Worm (Caenorhabditis elegans) whole organism, young adult: ENCODE results near the gene K04H4.5.

ENCODE experiments used
- C17E4.6 ChIP-seq: fragments of 200-800 bp; sonication (Bioruptor generic); IDR thresholded peaks from 2 replicates; pipeline ENCODE4 v1.3.6; 2022; ENCODE audit warnings: missing genetic modification reagents, missing genetic modification characterization, missing compliant biosample characterization
- F37B4.10 ChIP-seq: fragments of 200-800 bp; sonication (Bioruptor generic); IDR thresholded peaks from 2 replicates; pipeline ENCODE4 v1.3.6; 2022; ENCODE audit warnings: missing genetic modification characterization, missing compliant biosample characterization
- F57C9.4 ChIP-seq: sonication (generic microtip); optimal IDR thresholded peaks from 2 replicates; lab custom pipeline; 2017; ENCODE audit warnings: mild to moderate bottlenecking, missing genetic modification characterization, missing compliant biosample characterization
- Y95B8A.8 ChIP-seq: fragments of 200-800 bp; sonication (Bioruptor generic); IDR thresholded peaks from 2 replicates; pipeline ENCODE4 v1.3.6; 2022; ENCODE audit warnings: missing genetic modification reagents, missing genetic modification characterization, missing compliant biosample characterization
- akir-1 ChIP-seq: fragments of 200-800 bp; sonication (Bioruptor generic); optimal IDR thresholded peaks from 2 replicates; lab custom pipeline; 2018; ENCODE audit warnings: mild to moderate bottlenecking, missing genetic modification characterization, moderate library complexity, missing compliant biosample characterization
- athp-1 ChIP-seq: sonication (generic microtip); optimal IDR thresholded peaks from 2 replicates; lab custom pipeline; 2017; ENCODE audit warnings: mild to moderate bottlenecking, missing genetic modification characterization, missing compliant biosample characterization
- attf-5 ChIP-seq: fragments of 200-800 bp; sonication (Bioruptor generic); optimal IDR thresholded peaks from 2 replicates; lab custom pipeline; 2018; ENCODE audit warnings: mild to moderate bottlenecking, missing genetic modification characterization, missing compliant biosample characterization
- attf-6 ChIP-seq: fragments of 200-800 bp; sonication (Bioruptor generic); IDR thresholded peaks from 2 replicates; pipeline ENCODE4 v1.3.6; 2022; ENCODE audit warnings: missing genetic modification reagents, missing genetic modification characterization, missing compliant biosample characterization
- bed-2 ChIP-seq: fragments of 200-800 bp; sonication (Bioruptor generic); IDR thresholded peaks from 2 replicates; pipeline ENCODE4 v1.3.6; 2022; ENCODE audit warnings: missing genetic modification reagents, missing genetic modification characterization, missing compliant biosample characterization
- ceh-27 ChIP-seq: fragments of 200-800 bp; sonication (Bioruptor generic); optimal IDR thresholded peaks from 2 replicates; lab custom pipeline; 2018; ENCODE audit warnings: mild to moderate bottlenecking, missing genetic modification characterization, moderate library complexity, missing compliant biosample characterization
- egl-44 ChIP-seq: fragments of 200-800 bp; sonication (Bioruptor generic); IDR thresholded peaks from 2 replicates; pipeline ENCODE4 v1.3.6; 2022; ENCODE audit warnings: missing genetic modification reagents, missing genetic modification characterization, missing compliant biosample characterization
- fkh-3 ChIP-seq: sonication (generic microtip); optimal IDR thresholded peaks from 2 replicates; lab custom pipeline; 2016; ENCODE audit warnings: mild to moderate bottlenecking, missing genetic modification characterization, missing compliant biosample characterization
- hlh-26 ChIP-seq: fragments of 200-800 bp; sonication (Bioruptor generic); conservative IDR thresholded peaks from 2 replicates; pipeline ENCODE4 v1.3.6; 2022; ENCODE audit warnings: missing genetic modification reagents, missing genetic modification characterization, missing compliant biosample characterization
- hmg-1.2 ChIP-seq: fragments of 200-800 bp; sonication (Bioruptor generic); IDR thresholded peaks from 2 replicates; pipeline ENCODE4 v1.3.6; 2022; ENCODE audit warnings: missing genetic modification reagents, missing genetic modification characterization, missing compliant biosample characterization
- hsf-1 ChIP-seq: fragments of 200-800 bp; sonication (Bioruptor generic); IDR thresholded peaks from 2 replicates; pipeline ENCODE4 v1.3.6; 2022; ENCODE audit warnings: missing genetic modification reagents, missing genetic modification characterization, missing compliant biosample characterization
- let-526 ChIP-seq: fragments of 200-800 bp; sonication (Bioruptor generic); IDR thresholded peaks from 2 replicates; pipeline ENCODE4 v1.3.6; 2022; ENCODE audit warnings: missing genetic modification reagents, missing genetic modification characterization, missing compliant biosample characterization
- lin-54 ChIP-seq: fragments of 200-800 bp; sonication (Bioruptor generic); optimal IDR thresholded peaks from 2 replicates; lab custom pipeline; 2018; ENCODE audit warnings: mild to moderate bottlenecking, missing genetic modification characterization, missing compliant biosample characterization
- madf-6 ChIP-seq: fragments of 200-800 bp; sonication (Bioruptor generic); IDR thresholded peaks from 2 replicates; pipeline ENCODE4 v1.3.6; 2022; ENCODE audit warnings: missing genetic modification reagents, missing genetic modification characterization, missing compliant biosample characterization
- mxl-1 ChIP-seq: sonication (generic microtip); optimal IDR thresholded peaks from 2 replicates; lab custom pipeline; 2016; ENCODE audit warnings: missing genetic modification characterization, missing compliant biosample characterization
- nhr-179 ChIP-seq: sonication (generic microtip); optimal IDR thresholded peaks from 2 replicates; lab custom pipeline; 2016; ENCODE audit warnings: mild to moderate bottlenecking, missing genetic modification characterization, missing compliant biosample characterization
- nhr-90 ChIP-seq: sonication (generic microtip); optimal IDR thresholded peaks from 2 replicates; lab custom pipeline; 2016; ENCODE audit warnings: missing genotype, mild to moderate bottlenecking, missing genetic modification characterization, missing compliant biosample characterization
- pbrm-1 ChIP-seq: fragments of 200-800 bp; sonication (Bioruptor generic); IDR thresholded peaks from 2 replicates; pipeline ENCODE4 v1.3.6; 2022; ENCODE audit warnings: missing genetic modification reagents, missing genetic modification characterization, missing compliant biosample characterization
- somi-1 ChIP-seq: fragments of 200-800 bp; sonication (Bioruptor generic); optimal IDR thresholded peaks from 2 replicates; lab custom pipeline; 2018; ENCODE audit warnings: mild to moderate bottlenecking, missing genetic modification characterization, missing compliant biosample characterization
- tbx-9 ChIP-seq: sonication (generic microtip); optimal IDR thresholded peaks from 2 replicates; lab custom pipeline; 2016; ENCODE audit warnings: borderline replicate concordance, missing genetic modification characterization, inconsistent platforms, missing compliant biosample characterization
- unc-130 ChIP-seq: sonication (generic microtip); optimal IDR thresholded peaks from 2 replicates; lab custom pipeline; 2016; ENCODE audit warnings: missing genetic modification reagents, missing genetic modification characterization, missing compliant biosample characterization
- zfh-2 ChIP-seq: fragments of 200-800 bp; sonication (Bioruptor generic); conservative IDR thresholded peaks from 2 replicates; pipeline ENCODE4 v1.3.6; 2022; ENCODE audit warnings: missing genetic modification reagents, missing genetic modification characterization, missing compliant biosample characterization
- ztf-25 ChIP-seq: fragments of 200-800 bp; sonication (Bioruptor generic); IDR thresholded peaks from 2 replicates; pipeline ENCODE4 v1.3.6; 2022; ENCODE audit warnings: missing genetic modification reagents, missing genetic modification characterization, missing compliant biosample characterization
- ztf-28 ChIP-seq: fragments of 200-800 bp; sonication (Bioruptor generic); IDR thresholded peaks from 2 replicates; pipeline ENCODE4 v1.3.6; 2022; ENCODE audit warnings: missing genetic modification reagents, missing genetic modification characterization, missing compliant biosample characterization

The K04H4.5 gene

DNA sequence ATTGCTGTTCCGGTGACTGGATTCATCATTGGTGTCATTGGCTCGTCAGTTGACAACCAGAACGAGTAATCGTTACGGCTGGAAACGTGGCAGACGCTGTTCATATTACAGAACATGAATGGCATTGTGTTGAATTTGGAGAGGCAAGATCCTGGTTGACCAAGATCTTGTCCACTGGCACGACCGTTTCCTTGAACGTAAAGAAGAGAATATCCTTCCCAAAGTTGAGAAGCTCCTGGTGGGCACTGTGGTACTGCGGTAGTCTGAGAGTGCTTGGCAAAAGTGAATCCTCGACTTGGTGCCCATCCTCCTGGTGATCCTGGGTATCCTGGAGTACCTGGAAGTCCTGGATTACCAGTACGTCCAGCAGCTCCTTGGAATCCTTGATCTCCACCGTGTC lies 21.2 kb upstream of the K04H4.5 start (continued):
- TF ChIP-seq nhr-90 (tag; lab: Kevin White, UChicago): no peak
- TF ChIP-seq, all 124 proteins: peak for 0

- no peak for TF ChIP-seq tbx-9 (tag; lab: Kevin White, UChicago)
- TF ChIP-seq zfh-2: peak; percentile 29; the same call in 1 of the 2 replicates
- TF ChIP-seq bed-2 (GFP tag; lab: Robert Waterston, UW): no peak
- no peak for TF ChIP-seq madf-6 (GFP tag; lab: Robert Waterston, UW)
Observed at ce11 chrIII:9340025-9340424, 19.1 kb upstream of the K04H4.5 start.

- TF ChIP-seq hsf-1 (GFP tag; lab: Robert Waterston, UW): no peak
- TF ChIP-seq C17E4.6: no peak
- TF ChIP-seq hlh-26 (GFP tag; lab: Robert Waterston, UW): no peak
Observed at ce11 chrIII:9344347-9344746, 14.8 kb upstream of the K04H4.5 start, which contains the start of gene emb-9. Gene emb-9, minus strand, starts transcription at chrIII:9344447.

ce11 chrIII:9346114-9346513 lies 13.0 kb upstream of the K04H4.5 start:
- TF ChIP-seq F37B4.10 (GFP tag; lab: Robert Waterston, UW) (no peak), fkh-3 (no peak), attf-5 (GFP tag; lab: Kevin White, UChicago) (no peak), ztf-28 (no peak), pbrm-1 (GFP tag; lab: Robert Waterston, UW) (no peak), let-526 (GFP tag; lab: Robert Waterston, UW) (no peak)

- TF ChIP-seq F57C9.4 (tag; lab: Kevin White, UChicago): no peak
- 0 out of 2 replicates have a peak, but pooled peaks have one; percentile 48 for TF ChIP-seq zfh-2
- TF ChIP-seq, all 124 proteins: peak for 1
Observed at ce11 chrIII:9346722-9347121, 12.4 kb upstream of the K04H4.5 start.

DNA sequence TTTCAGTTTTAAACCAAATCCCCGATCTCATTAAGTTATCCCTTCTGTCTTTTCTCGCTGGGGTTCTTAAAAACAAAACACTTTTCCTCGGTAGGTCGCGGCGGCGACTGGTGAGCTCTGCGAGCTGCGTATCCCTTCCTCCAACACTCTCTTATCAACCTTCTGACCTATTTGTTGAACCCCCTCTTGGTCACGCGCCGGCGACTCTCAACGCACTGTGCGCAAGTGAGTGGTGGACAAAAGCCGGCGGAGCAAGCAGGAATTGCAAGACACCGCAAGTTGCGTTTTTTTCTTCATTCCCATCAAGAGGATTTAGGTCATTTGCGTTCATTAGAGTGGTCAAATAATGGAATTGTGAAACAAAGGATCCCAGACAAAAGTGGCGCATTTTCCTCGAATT lies 5.3 kb upstream of the K04H4.5 start:
- TF ChIP-seq hmg-1.2 (GFP tag; lab: Robert Waterston, UW) (peak; percentile 46; the same call in 1 of the 2 replicates), let-526 (GFP tag; lab: Robert Waterston, UW) (no peak), zfh-2 (peak; percentile 71)
- TF ChIP-seq, all 124 proteins: peak for 2

DNA sequence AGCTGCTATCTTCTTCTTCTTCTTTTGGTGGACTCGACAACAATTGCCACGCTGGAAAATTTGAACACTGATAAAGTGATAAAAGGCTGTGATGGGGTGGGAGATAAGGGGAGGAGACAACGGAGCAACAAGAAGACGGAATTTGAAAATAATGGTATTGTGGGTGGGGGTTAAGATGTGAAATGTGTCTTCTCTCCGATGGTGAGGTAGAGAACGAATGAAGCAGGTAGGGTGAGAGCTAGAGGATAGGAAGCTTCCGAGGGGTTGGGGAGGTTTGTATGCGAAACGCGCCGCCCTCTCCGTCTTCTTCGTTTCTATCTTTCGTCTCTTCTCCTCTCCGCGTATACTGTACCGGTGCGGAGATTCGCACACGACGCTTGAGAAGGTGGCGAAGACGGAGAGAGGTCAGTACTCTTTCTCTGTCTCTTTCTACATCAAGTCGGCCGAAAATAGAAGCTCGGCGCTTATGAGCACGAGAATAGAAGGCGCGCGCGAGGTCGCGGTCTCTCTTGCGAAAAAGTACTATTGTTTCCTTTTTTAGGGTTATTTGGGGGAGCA lies 3.7 kb upstream of the K04H4.5 start, which contains the start of gene chtb-1:
Gene chtb-1 (minus strand): TSS at position 51 of the 558 bp plus-strand sequence.
- no peak for TF ChIP-seq attf-6 (GFP tag; lab: Robert Waterston, UW)
- no peak for TF ChIP-seq mxl-1 (tag; lab: Kevin White, UChicago)
- no peak for TF ChIP-seq ztf-25 (GFP tag; lab: Robert Waterston, UW)
- peak; percentile 61; the same call in 1 of the 2 replicates for TF ChIP-seq zfh-2
- 0 out of 2 replicates have a peak, but pooled peaks have one; percentile 5 for TF ChIP-seq ztf-28

DNA sequence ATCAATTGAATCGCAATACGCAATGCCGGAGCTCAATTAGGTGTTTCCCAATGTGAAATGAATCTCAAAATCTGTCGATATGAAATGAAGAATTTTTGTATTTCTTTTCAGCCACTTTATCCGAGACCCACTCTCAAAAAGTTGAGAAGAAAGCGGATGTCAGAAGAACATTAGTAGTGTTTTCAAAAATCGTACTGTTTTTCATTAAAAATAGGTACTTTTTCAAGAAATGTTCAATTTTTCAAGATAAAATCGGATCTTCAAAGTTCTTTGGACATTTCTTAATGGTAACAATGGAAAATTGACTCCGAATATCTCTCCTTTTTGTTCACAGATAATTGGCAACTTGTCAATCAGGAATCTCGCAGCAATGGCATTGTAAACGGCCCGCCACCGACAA lies 2.1 kb downstream of the K04H4.5 start, which contains the start of gene flp-25:
Gene flp-25 (plus strand): TSS at position 301 of the 400 bp plus-strand sequence.
- TF ChIP-seq nhr-179 (no peak), zfh-2 (no peak), attf-5 (GFP tag; lab: Kevin White, UChicago) (no peak), akir-1 (GFP tag; lab: Kevin White, UChicago) (no peak), ceh-27 (GFP tag; lab: Kevin White, UChicago) (no peak), Y95B8A.8 (GFP tag; lab: Robert Waterston, UW) (no peak), tbx-9 (tag; lab: Kevin White, UChicago) (no peak), unc-130 (GFP tag; lab: Kevin White, UChicago) (no peak), lin-54 (GFP tag; lab: Kevin White, UChicago) (no peak), athp-1 (no peak), attf-6 (GFP tag; lab: Robert Waterston, UW) (no peak), egl-44 (GFP tag; lab: Robert Waterston, UW) (no peak), somi-1 (GFP tag; lab: Kevin White, UChicago) (no peak)
